Worm (Caenorhabditis elegans): ENCODE data around the gene F59E12.3.

The F59E12.3 gene

ce11 chrII:5640362-5641079, 2.4 kb downstream of the F59E12.3 start:
- no peak for TF ChIP-seq Y55F3AM.14 (GFP tag; optimal IDR thresholded peaks at IDR 0.05)
- TF ChIP-seq dmd-4 (tag; optimal IDR thresholded peaks at IDR 0.05): no peak
- TF ChIP-seq mdl-1 (tag; optimal IDR thresholded peaks at IDR 0.05): no peak
- no peak for TF ChIP-seq nhr-237 (tag; optimal IDR thresholded peaks at IDR 0.05)
- no peak for TF ChIP-seq nhr-11 (tag; optimal IDR thresholded peaks at IDR 0.05)
- TF ChIP-seq aly-2 (tag; optimal IDR thresholded peaks at IDR 0.05): no peak
- TF ChIP-seq sma-3 (GFP tag; optimal IDR thresholded peaks at IDR 0.05): no peak
- TF ChIP-seq ztf-4 (tag; optimal IDR thresholded peaks at IDR 0.05): no peak
- TF ChIP-seq nhr-12 (tag; optimal IDR thresholded peaks at IDR 0.05): no peak
- no peak for TF ChIP-seq ceh-16 (tag; optimal IDR thresholded peaks at IDR 0.05)

- no peak for TF ChIP-seq lin-39 (tag; optimal IDR thresholded peaks at IDR 0.05)
- TF ChIP-seq mab-5 (tag; optimal IDR thresholded peaks at IDR 0.05): no peak
- no peak for TF ChIP-seq zag-1 (tag; optimal IDR thresholded peaks at IDR 0.05)
- no peak for TF ChIP-seq snpc-4 (tag; optimal IDR thresholded peaks at IDR 0.05)
- TF ChIP-seq ceh-16 (tag; optimal IDR thresholded peaks at IDR 0.05): no peak
- TF ChIP-seq nhr-25 (tag; optimal IDR thresholded peaks at IDR 0.05): no peak
- TF ChIP-seq nhr-237 (tag; optimal IDR thresholded peaks at IDR 0.05): no peak
- TF ChIP-seq gmeb-1 (tag; optimal IDR thresholded peaks at IDR 0.05): no peak
- no peak for TF ChIP-seq R02D3.7 (tag; optimal IDR thresholded peaks at IDR 0.05)
- TF ChIP-seq lin-13 (GFP tag; optimal IDR thresholded peaks at IDR 0.05): no peak
- TF ChIP-seq nhr-11 (tag; optimal IDR thresholded peaks at IDR 0.05): no peak
- TF ChIP-seq unc-55 (GFP tag; optimal IDR thresholded peaks at IDR 0.05): no peak
These were observed 4.0 kb downstream of the F59E12.3 start for ce11 chrII:5642110-5642509.

- TF ChIP-seq gmeb-1 (tag; optimal IDR thresholded peaks at IDR 0.05) (no peak), ama-1 (optimal IDR thresholded peaks at IDR 0.05) (no peak), peb-1 (tag; optimal IDR thresholded peaks at IDR 0.05) (no peak), dmd-4 (tag; optimal IDR thresholded peaks at IDR 0.05) (no peak), ceh-16 (tag; optimal IDR thresholded peaks at IDR 0.05) (no peak), unc-39 (tag; optimal IDR thresholded peaks at IDR 0.05) (no peak), sem-4 (tag; optimal IDR thresholded peaks at IDR 0.05) (no peak), fos-1 (tag; optimal IDR thresholded peaks at IDR 0.05) (no peak), lin-39 (tag; optimal IDR thresholded peaks at IDR 0.05) (no peak), ZK546.5 (tag; optimal IDR thresholded peaks at IDR 0.05) (no peak), F13H6.1 (tag; optimal IDR thresholded peaks at IDR 0.05) (no peak), mbf-1 (tag; optimal IDR thresholded peaks at IDR 0.05) (no peak), skn-1 (tag; optimal IDR thresholded peaks at IDR 0.05) (no peak), nhr-237 (tag; optimal IDR thresholded peaks at IDR 0.05) (no peak), lin-13 (GFP tag; optimal IDR thresholded peaks at IDR 0.05) (no peak), blmp-1 (tag; optimal IDR thresholded peaks at IDR 0.05; ENCODE audit: insufficient read depth) (no peak), mdl-1 (tag; optimal IDR thresholded peaks at IDR 0.05) (no peak), C34F6.9 (tag; optimal IDR thresholded peaks at IDR 0.05) (no peak), R02D3.7 (tag; optimal IDR thresholded peaks at IDR 0.05) (no peak)
These were observed 8.8 kb downstream of the F59E12.3 start, which contains the start of gene F59E12.9 for ce11 chrII:5646942-5647341. Gene F59E12.9, minus strand, starts transcription at chrII:5647042.

- TF ChIP-seq nhr-12 (tag; optimal IDR thresholded peaks at IDR 0.05) (no peak), elt-1 (tag; optimal IDR thresholded peaks at IDR 0.05) (no peak), nhr-77 (tag; optimal IDR thresholded peaks at IDR 0.05) (no peak), lsy-2 (tag; optimal IDR thresholded peaks at IDR 0.05) (no peak), alr-1 (tag; optimal IDR thresholded peaks at IDR 0.05) (no peak), mbf-1 (tag; optimal IDR thresholded peaks at IDR 0.05) (no peak), ztf-11 (tag; optimal IDR thresholded peaks at IDR 0.05) (no peak), mdl-1 (tag; optimal IDR thresholded peaks at IDR 0.05) (no peak), zag-1 (tag; optimal IDR thresholded peaks at IDR 0.05) (no peak), sma-9 (GFP tag; optimal IDR thresholded peaks at IDR 0.05) (no peak), sma-9 (tag; optimal IDR thresholded peaks at IDR 0.05) (no peak), lin-39 (tag; optimal IDR thresholded peaks at IDR 0.05) (no peak), sem-4 (tag; optimal IDR thresholded peaks at IDR 0.05) (no peak)
These were observed 10.1 kb downstream of the F59E12.3 start, which contains the start of gene ddl-1 for ce11 chrII:5648272-5648671. Gene ddl-1, minus strand, starts transcription at chrII:5648372.
